Worm (Caenorhabditis elegans) whole organism, midembryonic: Measurements from ENCODE around the gene C14C6.6.

Experiments
- T22C8.4 ChIP-seq: fragments of 200-800 bp; sonication (Bioruptor generic); IDR thresholded peaks from 2 replicates; pipeline ENCODE4 v1.3.6; 2022; ENCODE audit warnings: missing genetic modification characterization, missing compliant biosample characterization
- cog-1 ChIP-seq: sonication (generic microtip); optimal IDR thresholded peaks from 2 replicates; lab custom pipeline; 2016; ENCODE audit warnings: missing genetic modification characterization, missing compliant biosample characterization
- flt-1 ChIP-seq: fragments of 200-800 bp; sonication (Bioruptor generic); IDR thresholded peaks from 2 replicates; pipeline ENCODE4 v1.3.6; 2022; ENCODE audit warnings: missing genetic modification characterization, missing compliant biosample characterization
- klf-2 ChIP-seq: fragments of 200-800 bp; sonication (Bioruptor generic); conservative IDR thresholded peaks from 2 replicates; pipeline ENCODE4 v1.3.6; 2022; ENCODE audit warnings: missing genetic modification reagents, missing genetic modification characterization, missing compliant biosample characterization
- med-1 ChIP-seq: sonication (generic microtip); optimal IDR thresholded peaks from 2 replicates; lab custom pipeline; 2017; ENCODE audit warnings: missing genetic modification characterization, mild to moderate bottlenecking, missing compliant biosample characterization, antibody characterized with exemption, missing genetic modification reagents; ENCODE audit not compliant: insufficient read depth
- ref-1 ChIP-seq: fragments of 200-800 bp; sonication (Bioruptor generic); conservative IDR thresholded peaks from 2 replicates; pipeline ENCODE4 v1.3.6; 2022; ENCODE audit warnings: missing genetic modification reagents, missing genetic modification characterization, missing compliant biosample characterization
- tab-1 ChIP-seq: fragments of 200-800 bp; sonication (Bioruptor generic); IDR thresholded peaks from 2 replicates; pipeline ENCODE4 v1.3.6; 2022; ENCODE audit warnings: missing genetic modification characterization, missing compliant biosample characterization
- ztf-23 ChIP-seq: fragments of 200-800 bp; sonication (Bioruptor generic); IDR thresholded peaks from 2 replicates; pipeline ENCODE4 v1.3.6; 2022; ENCODE audit warnings: missing genetic modification reagents, missing genetic modification characterization, missing compliant biosample characterization

ce11 chrV:532046-532445 lies 15.8 kb downstream of the C14C6.6 start, which contains the start of gene nhr-58:
- TF ChIP-seq T22C8.4 (no peak), klf-2 (GFP tag; lab: Robert Waterston, UW) (no peak), flt-1 (GFP tag; lab: Robert Waterston, UW) (no peak), ztf-23 (GFP tag; lab: Robert Waterston, UW) (no peak), med-1 (no peak), tab-1 (GFP tag; lab: Robert Waterston, UW) (no peak), cog-1 (tag; lab: Kevin White, UChicago) (peak; percentile 47), ref-1 (GFP tag; lab: Robert Waterston, UW) (no peak)
